Worm (Caenorhabditis elegans) whole organism, L2 larva: Measurements from ENCODE around the gene T21B10.3.

Source experiments
- C34F6.9 ChIP-seq: fragments of 150-350 bp; optimal IDR thresholded peaks from 2 replicates; lab custom pipeline; 2014; ENCODE audit warnings: missing biosample characterization, missing genetic modification characterization
- F13H6.1 ChIP-seq: sonication (generic microtip); optimal IDR thresholded peaks from 2 replicates; lab custom pipeline; 2016; ENCODE audit warnings: missing genetic modification characterization, missing compliant biosample characterization
- Y55F3AM.14 ChIP-seq: fragments of 200-800 bp; sonication (Bioruptor generic); optimal IDR thresholded peaks from 2 replicates; lab custom pipeline; 2018; ENCODE audit warnings: mild to moderate bottlenecking, missing genetic modification characterization, missing compliant biosample characterization
- ZK546.5 ChIP-seq: sonication (generic microtip); optimal IDR thresholded peaks from 2 replicates; lab custom pipeline; 2017; ENCODE audit warnings: missing biosample characterization, missing genetic modification characterization
- alr-1 ChIP-seq: fragments of 150-350 bp; optimal IDR thresholded peaks from 2 replicates; lab custom pipeline; 2014; ENCODE audit warnings: missing biosample characterization, missing genetic modification characterization
- aly-2 ChIP-seq: fragments of 150-350 bp; optimal IDR thresholded peaks from 2 replicates; lab custom pipeline; 2014; ENCODE audit warnings: missing biosample characterization, missing genetic modification characterization
- ama-1 ChIP-seq: fragments of 150-350 bp; optimal IDR thresholded peaks from 2 replicates; lab custom pipeline; 2018; ENCODE audit warnings: inconsistent platforms
- blmp-1 ChIP-seq: sonication (generic microtip); optimal IDR thresholded peaks from 2 replicates; lab custom pipeline; 2017; ENCODE audit warnings: missing genetic modification characterization, mild to moderate bottlenecking, missing compliant biosample characterization, antibody characterized with exemption, moderate library complexity; ENCODE audit not compliant: insufficient read depth
- ceh-16 ChIP-seq: fragments of 150-350 bp; optimal IDR thresholded peaks from 2 replicates; lab custom pipeline; 2014; ENCODE audit warnings: missing biosample characterization, missing genetic modification characterization
- ceh-82 ChIP-seq: fragments of 150-350 bp; optimal IDR thresholded peaks from 2 replicates; lab custom pipeline; 2014; ENCODE audit warnings: missing biosample characterization, missing genetic modification characterization
- crh-2 ChIP-seq: sonication (generic microtip); optimal IDR thresholded peaks from 2 replicates; lab custom pipeline; 2017; ENCODE audit warnings: missing biosample characterization, missing genetic modification characterization
- dmd-4 ChIP-seq: sonication (generic microtip); optimal IDR thresholded peaks from 2 replicates; lab custom pipeline; 2017; ENCODE audit warnings: missing biosample characterization, missing genetic modification characterization
- elt-1 ChIP-seq: fragments of 150-350 bp; optimal IDR thresholded peaks from 2 replicates; lab custom pipeline; 2014; ENCODE audit warnings: missing biosample characterization, missing genetic modification characterization
- elt-3 ChIP-seq: sonication (generic microtip); optimal IDR thresholded peaks from 2 replicates; lab custom pipeline; 2017; ENCODE audit warnings: missing biosample characterization, missing genetic modification characterization
- fos-1 ChIP-seq: fragments of 150-350 bp; optimal IDR thresholded peaks from 2 replicates; lab custom pipeline; 2014; ENCODE audit warnings: missing biosample characterization, missing genetic modification characterization
- lin-11 ChIP-seq: fragments of 150-350 bp; sonication (generic microtip); optimal IDR thresholded peaks from 2 replicates; lab custom pipeline; 2014; ENCODE audit warnings: missing biosample characterization, missing genetic modification characterization, inconsistent platforms, mixed read lengths
- lin-13 ChIP-seq: fragments of 150-350 bp; optimal IDR thresholded peaks from 2 replicates; lab custom pipeline; 2014; ENCODE audit warnings: missing biosample characterization, missing genetic modification reagents, missing genetic modification characterization
- lsy-2 ChIP-seq, 2 experiments: fragments of 150-350 bp in 1 of 2; sonication (generic microtip) in 1 of 2; optimal IDR thresholded peaks; 2 replicates each; lab custom pipeline; 2014 to 2017; ENCODE audit warnings: missing biosample characterization in 2 of 2, missing genetic modification characterization in 2 of 2
- nhr-10 ChIP-seq: sonication (generic microtip); optimal IDR thresholded peaks from 2 replicates; lab custom pipeline; 2017; ENCODE audit warnings: missing biosample characterization, missing genetic modification characterization
- nhr-11 ChIP-seq: fragments of 150-350 bp; optimal IDR thresholded peaks from 2 replicates; lab custom pipeline; 2014; ENCODE audit warnings: missing biosample characterization, missing genetic modification characterization
- nhr-12 ChIP-seq: fragments of 150-350 bp; optimal IDR thresholded peaks from 2 replicates; lab custom pipeline; 2014; ENCODE audit warnings: missing biosample characterization, missing genetic modification characterization
- nhr-21 ChIP-seq: fragments of 150-350 bp; optimal IDR thresholded peaks from 2 replicates; lab custom pipeline; 2014; ENCODE audit warnings: missing biosample characterization, missing genetic modification characterization
- nhr-23 ChIP-seq: fragments of 150-350 bp; optimal IDR thresholded peaks from 2 replicates; lab custom pipeline; 2014; ENCODE audit warnings: missing biosample characterization, missing genetic modification reagents, missing genetic modification characterization
- nhr-237 ChIP-seq: fragments of 150-350 bp; optimal IDR thresholded peaks from 2 replicates; lab custom pipeline; 2014; ENCODE audit warnings: missing biosample characterization, missing genetic modification characterization
- nhr-25 ChIP-seq: fragments of 150-350 bp; sonication (generic microtip); optimal IDR thresholded peaks from 3 replicates; lab custom pipeline; 2014; ENCODE audit warnings: missing biosample characterization, missing genetic modification characterization
- nhr-6 ChIP-seq: fragments of 150-350 bp; optimal IDR thresholded peaks from 2 replicates; lab custom pipeline; 2014; ENCODE audit warnings: missing biosample characterization, missing genetic modification characterization
- nhr-77 ChIP-seq: fragments of 150-350 bp; optimal IDR thresholded peaks from 2 replicates; lab custom pipeline; 2014; ENCODE audit warnings: missing biosample characterization, missing genetic modification characterization
- peb-1 ChIP-seq: fragments of 150-350 bp; optimal IDR thresholded peaks from 2 replicates; lab custom pipeline; 2014; ENCODE audit warnings: missing biosample characterization, missing genetic modification characterization
- skn-1 ChIP-seq: sonication (generic microtip); optimal IDR thresholded peaks from 2 replicates; lab custom pipeline; 2017; ENCODE audit warnings: missing biosample characterization, missing genetic modification characterization
- sma-3 ChIP-seq: sonication (generic microtip); optimal IDR thresholded peaks from 2 replicates; lab custom pipeline; 2016; ENCODE audit warnings: missing genetic modification reagents, missing genetic modification characterization, missing compliant biosample characterization
- sma-9 ChIP-seq, 2 experiments: fragments of 150-350 bp in 1 of 2; sonication (generic microtip) in 1 of 2; optimal IDR thresholded peaks; 2 replicates each; lab custom pipeline; 2014 to 2016; ENCODE audit warnings: missing genetic modification characterization in 2 of 2, mild to moderate bottlenecking in 1 of 2, missing biosample characterization in 1 of 2, missing compliant biosample characterization in 1 of 2, missing genetic modification reagents in 1 of 2, moderate library complexity in 1 of 2
- snpc-4 ChIP-seq: fragments of 150-350 bp; optimal IDR thresholded peaks from 2 replicates; lab custom pipeline; 2014; ENCODE audit warnings: missing biosample characterization, missing genetic modification characterization
- unc-39 ChIP-seq: fragments of 150-350 bp; optimal IDR thresholded peaks from 2 replicates; lab custom pipeline; 2014; ENCODE audit warnings: missing biosample characterization, missing genetic modification characterization
- unc-55 ChIP-seq: fragments of 150-350 bp; sonication (generic microtip); optimal IDR thresholded peaks from 3 replicates; lab custom pipeline; 2014; ENCODE audit warnings: missing biosample characterization, missing genetic modification reagents, missing genetic modification characterization
- unc-62 ChIP-seq: fragments of 150-350 bp; optimal IDR thresholded peaks from 2 replicates; lab custom pipeline; 2014; ENCODE audit warnings: missing biosample characterization, missing genetic modification reagents, missing genetic modification characterization
- zag-1 ChIP-seq: fragments of 150-350 bp; optimal IDR thresholded peaks from 2 replicates; lab custom pipeline; 2014; ENCODE audit warnings: missing biosample characterization, missing genetic modification characterization
- ztf-1 ChIP-seq: fragments of 200-800 bp; sonication (Bioruptor generic); conservative IDR thresholded peaks from 2 replicates; pipeline ENCODE4 v1.3.6; 2022; ENCODE audit warnings: missing genetic modification characterization, missing compliant biosample characterization
- ztf-11 ChIP-seq: sonication (generic microtip); optimal IDR thresholded peaks from 2 replicates; lab custom pipeline; 2017; ENCODE audit warnings: missing biosample characterization, missing genetic modification characterization
- ztf-4 ChIP-seq: fragments of 150-350 bp; optimal IDR thresholded peaks from 2 replicates; lab custom pipeline; 2014; ENCODE audit warnings: missing biosample characterization, missing genetic modification characterization

The T21B10.3 gene

DNA sequence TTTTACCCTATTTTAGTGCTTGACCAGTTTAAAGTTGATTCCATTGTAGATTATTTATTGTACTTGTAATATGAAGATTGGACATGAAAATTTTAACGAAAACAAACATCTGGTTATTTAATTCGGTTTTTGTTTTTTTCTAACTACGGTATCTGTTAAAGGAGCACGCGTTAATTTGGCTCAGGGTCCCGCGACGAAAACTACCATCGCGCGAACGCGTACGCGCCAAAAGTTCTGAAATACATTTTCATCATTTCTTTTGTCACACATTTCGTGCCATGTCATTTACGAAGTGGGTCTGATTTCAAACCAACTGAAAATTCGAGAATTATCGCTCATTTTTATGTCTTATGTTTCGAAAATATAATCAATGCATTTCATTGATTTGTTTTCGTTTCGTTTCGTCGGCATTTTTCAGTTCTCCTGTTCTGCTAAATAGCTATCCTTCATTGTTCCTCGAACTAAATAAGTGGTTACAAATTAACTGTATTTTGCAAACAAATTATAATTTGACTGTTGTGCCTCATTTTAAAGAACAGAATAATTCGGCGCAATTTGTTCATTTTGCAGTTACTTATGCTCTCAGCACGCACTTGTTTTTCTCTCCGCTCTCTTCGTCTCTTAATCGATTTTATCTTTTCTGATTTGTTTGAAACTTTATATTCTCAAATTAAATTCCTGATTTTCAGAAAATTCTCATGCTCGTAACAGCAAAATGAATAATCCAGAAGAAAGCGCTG lies at the start of gene T21B10.3:
Gene T21B10.3 (plus strand): TSS at position 690 of the 740 bp plus-strand sequence.
- TF ChIP-seq ztf-1 (GFP tag; lab: Robert Waterston, UW) (no peak), nhr-237 (tag; lab: Kevin White, UChicago) (no peak), C34F6.9 (tag; lab: Kevin White, UChicago) (peak; percentile 10), sma-9 (GFP tag; optimal IDR thresholded peaks at IDR 0.05; lab: Kevin White, UChicago) (peak; percentile 56), sma-9 (tag; optimal IDR thresholded peaks at IDR 0.05; lab: Kevin White, UChicago) (no peak), ceh-82 (tag; lab: Kevin White, UChicago) (no peak), ztf-11 (tag; lab: Kevin White, UChicago) (no peak), zag-1 (tag; lab: Kevin White, UChicago) (no peak), ama-1 (lab: Kevin White, UChicago) (peak; percentile 42), sma-3 (GFP tag; lab: Kevin White, UChicago) (peak; percentile 10), nhr-10 (no peak), crh-2 (tag; lab: Kevin White, UChicago) (peak; percentile 12), F13H6.1 (tag; lab: Kevin White, UChicago) (peak; percentile 12), peb-1 (tag; lab: Kevin White, UChicago) (no peak), ztf-4 (tag; lab: Kevin White, UChicago) (peak; percentile 61), unc-55 (GFP tag; lab: Kevin White, UChicago) (peak; percentile 5), nhr-11 (tag; lab: Kevin White, UChicago) (no peak), lin-11 (tag; lab: Kevin White, UChicago) (no peak), snpc-4 (tag; lab: Kevin White, UChicago) (no peak), unc-39 (no peak), nhr-77 (tag; lab: Kevin White, UChicago) (no peak), elt-3 (tag; lab: Kevin White, UChicago) (no peak), lin-13 (GFP tag; lab: Kevin White, UChicago) (peak; percentile 67), unc-62 (GFP tag; lab: Kevin White, UChicago) (no peak), dmd-4 (tag; lab: Kevin White, UChicago) (no peak), nhr-21 (tag; lab: Kevin White, UChicago) (peak; percentile 38), ceh-16 (tag; lab: Kevin White, UChicago) (no peak), blmp-1 (no peak), nhr-6 (tag; lab: Kevin White, UChicago) (no peak), fos-1 (tag; lab: Kevin White, UChicago) (no peak), alr-1 (tag; lab: Kevin White, UChicago) (no peak), nhr-12 (tag; lab: Kevin White, UChicago) (no peak), lsy-2 (tag; optimal IDR thresholded peaks at IDR 0.05; lab: Kevin White, UChicago) (peak in 1 of 2 experiments; percentile 57), aly-2 (no peak), ZK546.5 (tag; lab: Kevin White, UChicago) (no peak), Y55F3AM.14 (GFP tag; lab: Kevin White, UChicago) (peak; percentile 14), skn-1 (no peak), nhr-23 (tag; lab: Kevin White, UChicago) (no peak)
- TF ChIP-seq, all 48 proteins: peak for 12

DNA sequence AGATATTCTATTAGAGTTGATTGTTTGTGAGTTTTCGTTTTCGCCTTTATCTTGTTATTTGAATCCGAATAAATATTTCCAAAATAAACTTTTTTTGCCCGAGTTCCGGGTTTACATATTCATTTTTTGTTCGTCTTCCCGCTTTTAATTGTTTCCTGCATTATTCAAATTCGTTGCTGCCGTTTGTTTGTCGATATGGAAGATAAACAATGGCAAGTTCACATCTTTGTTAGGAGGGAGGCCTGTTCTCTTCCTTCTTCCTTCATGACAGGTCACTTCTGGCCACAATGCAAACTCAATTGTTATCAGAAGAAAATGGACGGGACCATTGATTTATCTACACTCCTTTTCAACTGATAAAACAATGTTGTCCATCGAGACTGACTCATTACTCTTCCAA lies 44.6 kb upstream of the T21B10.3 start:
- no peak for TF ChIP-seq skn-1
- TF ChIP-seq nhr-6 (tag; lab: Kevin White, UChicago): no peak
- TF ChIP-seq ztf-4 (tag; lab: Kevin White, UChicago): no peak
- TF ChIP-seq dmd-4 (tag; lab: Kevin White, UChicago): no peak
- no peak for TF ChIP-seq nhr-77 (tag; lab: Kevin White, UChicago)
- no peak for TF ChIP-seq nhr-12 (tag; lab: Kevin White, UChicago)
- no peak for TF ChIP-seq lsy-2 (tag; optimal IDR thresholded peaks at IDR 0.05; lab: Kevin White, UChicago)
- TF ChIP-seq elt-1 (tag; lab: Kevin White, UChicago): no peak
- TF ChIP-seq crh-2 (tag; lab: Kevin White, UChicago): no peak
- TF ChIP-seq nhr-25 (tag; lab: Kevin White, UChicago): no peak
- no peak for TF ChIP-seq fos-1 (tag; lab: Kevin White, UChicago)
- TF ChIP-seq ceh-16 (tag; lab: Kevin White, UChicago): no peak
- TF ChIP-seq ama-1 (lab: Kevin White, UChicago): no peak
- no peak for TF ChIP-seq nhr-23 (tag; lab: Kevin White, UChicago)
- TF ChIP-seq, all 48 proteins: peak for 0
